Fruit fly (Drosophila melanogaster) whole organism, pupa: ENCODE results near the gene Best2.
A peak's percentile ranks its signal among the peaks of the same experiment; 100 is the strongest.

Experiments
- CG10348 ChIP-seq: fragments of 200-800 bp; sonication (Bioruptor generic); IDR thresholded peaks from 2 replicates; pipeline ENCODE4 v1.3.6; 2022; ENCODE audit warnings: missing biosample characterization, missing genetic modification characterization
- CG12605 ChIP-seq: fragments of 200-800 bp; sonication (Bioruptor generic); IDR thresholded peaks from 2 replicates; pipeline ENCODE4 v1.3.6; 2022; ENCODE audit warnings: missing biosample characterization, missing genetic modification characterization
- CG13204 ChIP-seq: fragments of 200-800 bp; sonication (Bioruptor generic); optimal IDR thresholded peaks from 2 replicates; lab custom pipeline; 2018; ENCODE audit warnings: missing biosample characterization, mild to moderate bottlenecking, missing genetic modification characterization, moderate library complexity
- CG14655 ChIP-seq: fragments of 200-800 bp; sonication (Bioruptor generic); optimal IDR thresholded peaks from 3 replicates; lab custom pipeline; 2017; ENCODE audit warnings: mild to moderate bottlenecking, missing biosample characterization, missing genetic modification reagents, missing genetic modification characterization
- CG15710 ChIP-seq: fragments of 200-800 bp; sonication (Bioruptor generic); optimal IDR thresholded peaks from 2 replicates; lab custom pipeline; 2018; ENCODE audit warnings: missing biosample characterization, mild to moderate bottlenecking, missing genetic modification characterization, moderate library complexity
- CG17806 ChIP-seq: fragments of 200-800 bp; sonication (Bioruptor generic); optimal IDR thresholded peaks from 2 replicates; lab custom pipeline; 2018; ENCODE audit warnings: missing biosample characterization, mild to moderate bottlenecking, missing genetic modification characterization, moderate library complexity
- CG32121 ChIP-seq: fragments of 200-800 bp; sonication (Bioruptor generic); IDR thresholded peaks from 2 replicates; pipeline ENCODE4 v1.3.6; 2022; ENCODE audit warnings: missing biosample characterization, missing genetic modification characterization
- CG34367 ChIP-seq: fragments of 200-800 bp; sonication (Bioruptor generic); optimal IDR thresholded peaks from 2 replicates; lab custom pipeline; 2018; ENCODE audit warnings: missing biosample characterization, mild to moderate bottlenecking, missing genetic modification characterization
- CG4496 ChIP-seq: fragments of 200-800 bp; sonication (Bioruptor generic); IDR thresholded peaks from 3 replicates; pipeline ENCODE4 v1.3.6; 2022; ENCODE audit warnings: missing biosample characterization, missing genetic modification characterization
- CG8159 ChIP-seq: fragments of 200-800 bp; sonication (Bioruptor generic); optimal IDR thresholded peaks from 3 replicates; lab custom pipeline; 2018; ENCODE audit warnings: missing biosample characterization, mild to moderate bottlenecking, missing genetic modification characterization, moderate library complexity
- CG8301 ChIP-seq: fragments of 200-800 bp; sonication (Bioruptor generic); optimal IDR thresholded peaks from 2 replicates; lab custom pipeline; 2018; ENCODE audit warnings: missing biosample characterization, mild to moderate bottlenecking, missing genetic modification characterization
- CG9948 ChIP-seq: fragments of 200-800 bp; sonication (Bioruptor generic); optimal IDR thresholded peaks from 2 replicates; lab custom pipeline; 2018; ENCODE audit warnings: missing biosample characterization, mild to moderate bottlenecking, missing genetic modification characterization, moderate library complexity
- D1 ChIP-seq: fragments of 200-800 bp; sonication (Bioruptor generic); optimal IDR thresholded peaks from 2 replicates; lab custom pipeline; 2018; ENCODE audit warnings: missing biosample characterization, mild to moderate bottlenecking, missing genetic modification characterization, moderate library complexity
- EcR ChIP-seq: fragments of 200-800 bp; sonication (Bioruptor generic); optimal IDR thresholded peaks from 3 replicates; lab custom pipeline; 2019; ENCODE audit warnings: missing biosample characterization, missing genetic modification characterization, mild to moderate bottlenecking, moderate library complexity, missing genetic modification reagents
- Ets98B ChIP-seq: fragments of 200-800 bp; sonication (Bioruptor generic); IDR thresholded peaks from 2 replicates; pipeline ENCODE4 v1.3.6; 2022; ENCODE audit warnings: missing biosample characterization, missing genetic modification characterization
- Pif1A ChIP-seq: fragments of 200-800 bp; sonication (Bioruptor generic); optimal IDR thresholded peaks from 3 replicates; lab custom pipeline; 2016; ENCODE audit warnings: missing biosample characterization, missing genetic modification characterization
- Pif1B ChIP-seq: fragments of 200-800 bp; sonication (Bioruptor generic); optimal IDR thresholded peaks from 3 replicates; lab custom pipeline; 2016; ENCODE audit warnings: missing biosample characterization, missing genetic modification characterization
- Snoo ChIP-seq: fragments of 200-800 bp; sonication (Bioruptor generic); optimal IDR thresholded peaks from 3 replicates; lab custom pipeline; 2017; ENCODE audit warnings: missing biosample characterization, mild to moderate bottlenecking, missing genetic modification characterization, inconsistent platforms
- fd96Ca ChIP-seq: fragments of 200-800 bp; sonication (Bioruptor generic); IDR thresholded peaks from 3 replicates; pipeline ENCODE4 v1.3.6; 2022; ENCODE audit warnings: missing biosample characterization, missing genetic modification characterization
- gl ChIP-seq: fragments of 200-800 bp; sonication (Bioruptor generic); optimal IDR thresholded peaks from 2 replicates; lab custom pipeline; 2018; ENCODE audit warnings: missing biosample characterization, mild to moderate bottlenecking, missing genetic modification characterization
- rn ChIP-seq: fragments of 200-800 bp; sonication (Bioruptor generic); IDR thresholded peaks from 2 replicates; pipeline ENCODE4 v1.3.6; 2022; ENCODE audit warnings: missing biosample characterization, missing genetic modification characterization

Gene Best2

dm6 chr3L:6275487-6275886 lies 19.0 kb upstream of the Best2 start, which contains the start of gene CG43168:
Gene CG43168 (plus strand): TSS chr3L:6275787.
- TF ChIP-seq CG14655 (GFP tag; lab: Kevin White, UChicago) (no peak), CG8301 (tag; lab: Kevin White, UChicago) (no peak), CG9948 (tag; lab: Kevin White, UChicago) (no peak), CG32121 (GFP tag; lab: Robert Waterston, UW) (no peak), CG8159 (tag; lab: Kevin White, UChicago) (no peak), D1 (tag; lab: Kevin White, UChicago) (no peak), rn (GFP tag; lab: Robert Waterston, UW) (no peak), fd96Ca (no peak), Ets98B (GFP tag; lab: Robert Waterston, UW) (no peak), CG17806 (no peak), gl (tag; lab: Kevin White, UChicago) (no peak), CG13204 (GFP tag; lab: Kevin White, UChicago) (no peak), Pif1B (GFP tag; lab: Kevin White, UChicago) (no peak), CG34367 (tag; lab: Kevin White, UChicago) (no peak), CG10348 (no peak)

dm6 chr3L:6274929-6275328 lies 18.5 kb upstream of the Best2 start:
- TF ChIP-seq rn (GFP tag; lab: Robert Waterston, UW) (peak; percentile 50; the same call in 1 of the 2 replicates), CG4496 (peak; percentile 79), CG10348 (no peak), CG12605 (GFP tag; lab: Robert Waterston, UW) (peak; percentile 86), gl (tag; lab: Kevin White, UChicago) (no peak), fd96Ca (peak; percentile 61; the same call in 2 of the 3 replicates), Snoo (tag; lab: Kevin White, UChicago) (no peak), CG32121 (GFP tag; lab: Robert Waterston, UW) (peak; percentile 87), CG8159 (tag; lab: Kevin White, UChicago) (no peak), Ets98B (GFP tag; lab: Robert Waterston, UW) (peak; percentile 72)

dm6 chr3L:6270283-6270682 lies 13.8 kb upstream of the Best2 start:
- TF ChIP-seq Pif1B (GFP tag; lab: Kevin White, UChicago) (peak; percentile 32), Snoo (tag; lab: Kevin White, UChicago) (peak; percentile 41), CG34367 (tag; lab: Kevin White, UChicago) (no peak), CG9948 (tag; lab: Kevin White, UChicago) (peak; percentile 42), CG8159 (tag; lab: Kevin White, UChicago) (peak; percentile 64), fd96Ca (no peak), Pif1A (GFP tag; lab: Kevin White, UChicago) (peak; percentile 36), CG15710 (tag; lab: Kevin White, UChicago) (peak; percentile 50), CG17806 (peak; percentile 54)
- TF ChIP-seq, all 21 proteins: peak for 7

- no peak for TF ChIP-seq gl (tag; lab: Kevin White, UChicago)
- TF ChIP-seq CG14655 (GFP tag; lab: Kevin White, UChicago): peak; percentile 53
- peak; percentile 46 for TF ChIP-seq CG9948 (tag; lab: Kevin White, UChicago)
- TF ChIP-seq CG8301 (tag; lab: Kevin White, UChicago): peak; percentile 51
- peak; percentile 36 for TF ChIP-seq Pif1B (GFP tag; lab: Kevin White, UChicago)
- TF ChIP-seq CG17806: peak; percentile 48
- TF ChIP-seq Snoo (tag; lab: Kevin White, UChicago): peak; percentile 34
- peak; percentile 4 for TF ChIP-seq CG34367 (tag; lab: Kevin White, UChicago)
- TF ChIP-seq CG15710 (tag; lab: Kevin White, UChicago): peak; percentile 32
- TF ChIP-seq rn (GFP tag; lab: Robert Waterston, UW): no peak
- TF ChIP-seq CG8159 (tag; lab: Kevin White, UChicago): peak; percentile 50
- peak; percentile 61 for TF ChIP-seq Pif1A (GFP tag; lab: Kevin White, UChicago)
- no peak for TF ChIP-seq CG32121 (GFP tag; lab: Robert Waterston, UW)
- TF ChIP-seq, all 21 proteins: peak for 10
These were observed 12.5 kb upstream of the Best2 start for dm6 chr3L:6269003-6269402.

- TF ChIP-seq D1 (tag; lab: Kevin White, UChicago): no peak
- TF ChIP-seq Pif1A (GFP tag; lab: Kevin White, UChicago): peak; percentile 7
- no peak for TF ChIP-seq CG32121 (GFP tag; lab: Robert Waterston, UW)
- no peak for TF ChIP-seq EcR
- no peak for TF ChIP-seq CG12605 (GFP tag; lab: Robert Waterston, UW)
These were observed 11.6 kb upstream of the Best2 start for dm6 chr3L:6268076-6268475.

dm6 chr3L:6267509-6267908 lies 11.0 kb upstream of the Best2 start:
- TF ChIP-seq Pif1A (GFP tag; lab: Kevin White, UChicago): no peak
- TF ChIP-seq gl (tag; lab: Kevin White, UChicago): no peak

dm6 chr3L:6266321-6266720 lies 9.9 kb upstream of the Best2 start:
- TF ChIP-seq fd96Ca (peak; percentile 93), Pif1A (GFP tag; lab: Kevin White, UChicago) (peak; percentile 88), CG12605 (GFP tag; lab: Robert Waterston, UW) (peak; percentile 75), CG9948 (tag; lab: Kevin White, UChicago) (peak; percentile 48), CG17806 (peak; percentile 71), Snoo (tag; lab: Kevin White, UChicago) (peak; percentile 50), CG34367 (tag; lab: Kevin White, UChicago) (peak; percentile 56), CG13204 (GFP tag; lab: Kevin White, UChicago) (peak; percentile 39), CG32121 (GFP tag; lab: Robert Waterston, UW) (peak; percentile 76), CG8159 (tag; lab: Kevin White, UChicago) (peak; percentile 65), CG10348 (peak; percentile 53; the same call in 1 of the 2 replicates), D1 (tag; lab: Kevin White, UChicago) (no peak), CG4496 (peak; percentile 87), rn (GFP tag; lab: Robert Waterston, UW) (no peak), CG15710 (tag; lab: Kevin White, UChicago) (peak; percentile 69), gl (tag; lab: Kevin White, UChicago) (peak; percentile 31), Ets98B (GFP tag; lab: Robert Waterston, UW) (peak; percentile 87), Pif1B (GFP tag; lab: Kevin White, UChicago) (peak; percentile 95), CG14655 (GFP tag; lab: Kevin White, UChicago) (peak; percentile 86), CG8301 (tag; lab: Kevin White, UChicago) (peak; percentile 68), EcR (no peak)
